Worm (Caenorhabditis elegans) whole organism, early embryonic: Measurements from ENCODE around the gene F53A2.3.

Source experiments
- ama-1 ChIP-seq: fragments of 150-350 bp; optimal IDR thresholded peaks from 2 replicates; lab custom pipeline; 2014
- flt-1 ChIP-seq: fragments of 200-800 bp; sonication (Bioruptor generic); IDR thresholded peaks from 2 replicates; pipeline ENCODE4 v1.3.6; 2022; ENCODE audit warnings: missing genetic modification characterization, missing compliant biosample characterization
- hmbx-1 ChIP-seq: sonication (generic microtip); optimal IDR thresholded peaks from 2 replicates; lab custom pipeline; 2016; ENCODE audit warnings: mild to moderate bottlenecking, missing genetic modification characterization, missing compliant biosample characterization
- hnd-1 ChIP-seq: sonication (generic microtip); optimal IDR thresholded peaks from 2 replicates; lab custom pipeline; 2016; ENCODE audit warnings: missing genetic modification characterization, missing compliant biosample characterization
- scrt-1 ChIP-seq: fragments of 200-800 bp; sonication (Bioruptor generic); IDR thresholded peaks from 2 replicates; pipeline ENCODE4 v1.3.6; 2022; ENCODE audit warnings: missing genetic modification characterization, missing compliant biosample characterization
- tbx-11 ChIP-seq: fragments of 200-800 bp; sonication (Bioruptor generic); IDR thresholded peaks from 2 replicates; pipeline ENCODE4 v1.3.6; 2022; ENCODE audit warnings: missing genetic modification characterization, missing compliant biosample characterization

DNA sequence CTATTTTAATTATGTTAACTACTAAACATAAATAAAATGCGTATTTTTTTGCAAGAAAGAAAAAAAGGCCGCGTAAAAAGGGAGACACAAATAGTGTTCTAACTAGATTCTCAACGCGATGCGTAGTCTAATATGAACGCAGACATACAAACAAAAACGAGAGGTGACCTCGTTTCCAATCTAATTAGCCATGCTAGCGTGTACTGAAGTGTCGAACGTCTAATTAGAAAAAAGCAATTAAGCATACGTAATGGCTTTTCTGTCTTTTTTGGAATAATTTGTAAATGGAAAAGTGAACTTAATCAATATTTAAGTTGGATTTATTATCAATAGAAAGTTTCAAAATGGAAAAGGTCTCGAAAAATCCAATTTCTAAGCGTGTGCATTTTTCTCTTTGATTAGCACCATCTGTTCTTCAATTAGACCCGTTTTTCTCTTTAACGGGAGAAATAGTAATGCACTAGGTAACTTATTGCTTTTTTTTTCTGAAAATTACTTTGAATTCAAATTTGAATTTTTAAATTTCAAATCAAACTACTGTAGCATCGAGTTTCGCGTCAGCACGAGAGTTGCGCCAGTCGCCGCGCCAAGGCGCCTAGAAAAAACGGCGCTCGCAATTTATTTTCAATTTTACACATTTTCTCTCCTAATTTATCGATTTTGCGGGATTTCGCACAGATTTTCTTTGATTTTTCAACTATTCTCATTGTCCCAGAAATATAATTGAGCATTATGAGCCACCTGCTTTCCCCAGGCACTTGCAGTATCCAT is 1.1 kb upstream of the F53A2.3 start:
- TF ChIP-seq ama-1 = no peak
- no peak for TF ChIP-seq hmbx-1 (tag; lab: Kevin White, UChicago)
- no peak for TF ChIP-seq scrt-1 (GFP tag; lab: Robert Waterston, UW)
- no peak for TF ChIP-seq flt-1 (GFP tag; lab: Robert Waterston, UW)
- no peak for TF ChIP-seq hnd-1 (tag; lab: Kevin White, UChicago)
- TF ChIP-seq tbx-11 (GFP tag; lab: Robert Waterston, UW) = no peak
